Worm (Caenorhabditis elegans) whole organism, dauer: ENCODE measurements around the gene srd-13.

Experiments
- unc-62 ChIP-seq: sonication (generic microtip); optimal IDR thresholded peaks from 2 replicates; lab custom pipeline; 2017; ENCODE audit warnings: missing biosample characterization, missing genetic modification reagents, missing genetic modification characterization

The srd-13 gene

DNA sequence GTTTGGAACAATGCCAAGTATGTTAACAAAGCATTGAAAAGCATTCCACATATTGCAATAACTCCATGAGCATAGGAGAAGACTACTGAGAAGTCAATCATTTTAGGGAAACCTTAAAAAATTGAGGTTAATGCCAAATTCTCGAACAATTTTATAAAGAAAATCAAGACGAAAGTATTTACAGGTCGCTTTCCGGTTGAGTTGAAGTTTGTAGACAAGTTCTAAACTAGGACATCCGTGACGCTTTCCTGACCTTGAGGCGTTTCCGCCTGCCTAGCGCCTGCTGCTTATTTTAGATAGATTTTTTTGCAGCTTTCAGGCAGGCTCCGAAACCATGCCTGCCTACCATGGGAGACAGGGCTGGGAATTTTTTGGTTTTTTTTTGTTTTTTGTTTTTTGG is at the start of gene srd-13:
Gene srd-13, minus strand, starts transcription at position 101 of the 400 bp plus-strand sequence.
- TF ChIP-seq unc-62 (GFP tag; lab: Kevin White, UChicago) = no peak

DNA sequence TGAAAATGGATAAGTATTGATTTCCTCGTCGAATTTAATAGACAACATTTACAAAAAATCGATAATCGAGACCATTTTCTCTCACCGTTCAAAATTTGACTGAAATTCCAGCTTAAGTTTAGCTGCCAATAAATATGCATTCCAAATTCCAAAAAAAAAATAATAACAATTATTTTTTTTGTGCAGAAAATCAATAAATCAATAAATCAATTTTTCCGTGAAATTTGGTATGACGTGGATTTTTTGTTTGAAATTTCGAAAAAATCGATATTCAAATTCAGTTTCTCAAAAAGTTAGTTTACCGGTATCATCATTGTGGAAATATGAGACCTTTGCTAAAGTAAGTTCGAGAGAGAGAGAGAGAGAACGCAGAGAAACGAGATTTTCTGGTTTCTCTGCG is 49.6 kb upstream of the srd-13 start, which contains the start of gene C55C3.3:
Gene C55C3.3, plus strand, starts transcription at position 274 of the 400 bp plus-strand sequence.
- TF ChIP-seq unc-62 (GFP tag; lab: Kevin White, UChicago) = no peak

ce11 chrIV:5682547-5683234 is 47.2 kb upstream of the srd-13 start, which contains the start of the genes C55C3.7 and C55C3.6:
C55C3.7 (minus strand) TSS chrIV:5682647.
C55C3.6 (plus strand) TSS chrIV:5683184.
- no peak for TF ChIP-seq unc-62 (GFP tag; lab: Kevin White, UChicago)

ce11 chrIV:5678044-5678443 is 42.6 kb upstream of the srd-13 start, which contains the start of gene C55C3.4:
C55C3.4 (minus strand) TSS chrIV:5678144.
- no peak for TF ChIP-seq unc-62 (GFP tag; lab: Kevin White, UChicago)

DNA sequence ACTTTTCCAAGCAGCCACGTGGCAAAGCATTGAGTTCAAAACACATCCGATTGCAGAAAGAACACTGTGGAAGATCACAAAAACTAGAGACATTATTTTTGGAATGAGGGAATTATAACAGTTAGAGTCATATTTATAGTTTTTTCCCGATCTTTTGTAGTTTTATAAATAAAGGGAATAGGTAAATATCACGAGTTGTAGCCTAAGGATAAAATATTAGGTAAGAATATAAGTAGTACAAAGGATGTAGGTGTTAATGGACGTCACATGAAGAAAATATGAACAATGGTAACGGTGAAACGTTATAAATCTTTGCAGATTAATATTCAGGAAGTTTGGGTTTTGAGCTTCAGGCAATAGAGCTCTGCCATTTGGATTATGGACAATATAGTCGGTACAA is 39.0 kb upstream of the srd-13 start, which contains the start of gene srd-5:
Gene srd-5, minus strand, starts transcription at position 101 of the 400 bp plus-strand sequence.
- no peak for TF ChIP-seq unc-62 (GFP tag; lab: Kevin White, UChicago)

DNA sequence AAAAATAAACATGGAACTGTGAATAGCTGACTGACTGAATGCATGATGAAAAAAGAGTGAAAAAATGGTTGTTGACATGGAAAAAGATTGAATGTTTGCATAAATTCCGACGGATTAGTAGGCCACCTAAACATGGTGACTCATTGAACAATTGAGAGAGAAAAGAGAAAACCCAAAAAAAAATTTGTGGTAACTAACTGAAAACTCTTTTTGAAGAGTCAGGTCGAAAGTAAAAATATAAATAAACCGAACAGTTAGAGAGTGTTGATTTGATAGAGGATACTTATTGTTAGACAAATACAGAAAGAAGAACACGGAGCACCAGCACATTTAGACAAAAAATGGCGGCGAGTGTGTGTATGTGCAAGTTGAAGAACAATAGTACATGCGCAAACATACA is 35.9 kb upstream of the srd-13 start:
- no peak for TF ChIP-seq unc-62 (GFP tag; lab: Kevin White, UChicago)

ce11 chrIV:5669459-5669858 is 34.0 kb upstream of the srd-13 start, which contains the start of gene T19E7.6:
T19E7.6 (minus strand) TSS chrIV:5669503.
- no peak for TF ChIP-seq unc-62 (GFP tag; lab: Kevin White, UChicago)

DNA sequence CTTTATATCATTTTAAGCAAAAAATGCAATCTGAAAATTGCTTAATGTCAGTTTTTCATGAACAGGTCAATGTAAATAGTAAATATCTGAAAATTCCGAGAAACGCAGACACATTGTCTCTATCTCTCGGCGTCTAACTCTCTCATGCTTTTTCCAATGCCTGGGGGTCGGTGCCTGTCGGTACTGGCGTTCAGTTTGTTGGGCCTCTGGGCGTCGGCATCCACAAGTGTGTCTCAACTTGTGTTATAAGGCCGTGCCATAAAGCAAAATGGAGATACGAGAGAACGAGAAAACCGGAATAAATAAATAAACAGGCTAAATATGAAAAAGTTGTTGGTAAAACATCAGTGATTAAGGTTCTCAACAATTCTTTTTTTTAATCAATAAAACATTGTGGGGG is 31.7 kb upstream of the srd-13 start:
- no peak for TF ChIP-seq unc-62 (GFP tag; lab: Kevin White, UChicago)

DNA sequence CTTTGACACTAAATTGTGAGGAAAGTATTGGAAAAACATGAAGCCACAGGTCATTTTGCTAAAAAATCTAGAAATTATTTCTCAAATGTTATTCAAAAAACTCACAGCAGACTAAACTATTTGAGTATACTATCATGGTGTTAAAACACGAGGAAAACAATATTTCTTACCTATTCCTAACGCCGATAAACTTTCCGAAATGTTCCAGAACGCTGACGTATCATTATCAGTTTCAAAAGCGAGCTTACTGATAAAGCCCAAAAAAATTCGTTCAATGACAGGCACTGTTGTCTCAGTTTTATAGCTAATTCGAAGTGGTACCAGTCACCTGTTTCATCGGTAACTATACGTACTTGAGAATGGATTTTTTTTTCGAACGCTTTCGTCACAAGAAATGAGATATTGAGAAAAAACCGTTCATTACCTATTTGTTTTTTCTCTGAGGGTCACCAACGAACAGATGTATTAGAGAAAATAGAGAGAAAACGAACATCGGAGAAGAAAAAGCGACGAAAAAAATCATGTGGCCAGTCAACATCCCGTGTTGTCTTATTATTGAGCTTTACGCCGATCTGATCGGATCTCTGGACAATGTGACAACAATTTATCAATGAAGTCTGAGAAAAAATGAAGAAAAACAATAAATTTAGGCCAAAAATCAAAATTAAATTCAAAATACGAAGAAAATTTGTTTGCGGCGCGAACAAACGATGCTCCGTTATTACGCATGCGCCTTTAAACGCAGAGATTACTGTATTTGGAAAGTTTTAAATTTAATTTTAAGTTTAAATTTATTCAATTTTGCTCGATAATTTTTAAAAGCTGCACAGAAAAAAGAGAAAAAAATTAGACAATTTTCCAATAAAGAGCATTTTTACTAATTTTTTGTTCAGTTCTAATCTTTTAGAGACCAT is 30.9 kb upstream of the srd-13 start:
- TF ChIP-seq unc-62 (GFP tag; lab: Kevin White, UChicago) = no peak

DNA sequence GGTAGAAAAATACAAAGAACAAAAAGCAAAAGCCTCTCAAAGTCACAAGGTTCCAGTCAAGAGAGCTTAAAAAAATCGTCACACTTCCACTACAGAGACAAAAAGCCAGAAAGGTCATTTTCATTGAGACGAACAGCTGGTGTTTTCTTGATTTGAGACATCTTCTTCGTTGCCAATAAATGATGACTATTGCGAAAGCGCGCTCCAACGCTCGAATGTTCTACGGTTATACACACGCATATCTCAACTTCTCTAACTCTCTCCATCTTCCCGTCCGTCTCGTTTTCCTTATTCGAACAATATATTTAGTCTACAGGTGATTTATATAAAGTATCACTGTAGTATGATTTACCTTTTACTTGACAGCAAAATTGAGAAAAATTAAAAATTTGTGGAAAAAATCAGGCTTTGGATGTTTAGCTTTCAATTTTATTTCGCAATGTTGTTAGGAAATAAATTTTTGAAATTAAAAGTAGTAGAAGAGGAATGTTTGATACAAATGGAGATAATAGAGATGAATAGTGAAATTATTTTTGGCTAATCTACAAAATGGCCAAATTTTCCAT is 30.0 kb upstream of the srd-13 start:
- no peak for TF ChIP-seq unc-62 (GFP tag; lab: Kevin White, UChicago)

DNA sequence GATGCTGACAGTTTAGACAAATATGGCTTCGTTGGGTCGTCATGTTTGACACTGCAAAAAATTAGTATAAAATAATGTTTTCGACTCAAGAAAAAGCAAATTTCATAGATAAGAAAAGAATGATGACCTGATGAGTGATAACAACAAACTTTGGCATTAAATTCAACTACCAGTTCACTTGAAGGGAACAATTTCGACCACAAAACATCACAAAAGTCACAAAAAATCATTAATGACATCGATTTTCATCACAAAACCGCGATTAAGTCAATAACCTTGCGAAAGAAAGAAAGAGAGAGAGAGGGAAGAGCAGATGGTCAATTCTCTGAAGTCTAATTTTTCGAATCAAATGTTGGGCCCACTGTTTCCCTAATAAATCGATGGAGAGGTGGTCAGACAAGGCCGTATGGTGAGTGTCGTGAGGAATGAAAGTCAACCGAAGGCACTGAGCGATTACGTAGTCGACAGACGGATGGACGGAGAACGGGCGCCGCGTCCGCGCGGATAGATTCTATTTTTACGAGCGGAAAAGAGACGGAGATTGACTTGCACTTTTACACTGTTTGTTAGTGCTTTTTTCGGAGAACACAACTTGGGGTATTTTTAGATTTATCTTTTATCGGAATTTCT is 29.0 kb upstream of the srd-13 start, which contains the start of gene bec-1:
Gene bec-1, minus strand, starts transcription at position 51 of the 630 bp plus-strand sequence.
- TF ChIP-seq unc-62 (GFP tag; lab: Kevin White, UChicago) = no peak

ce11 chrIV:5662886-5663285 is 27.4 kb upstream of the srd-13 start:
- no peak for TF ChIP-seq unc-62 (GFP tag; lab: Kevin White, UChicago)

ce11 chrIV:5662073-5662472 is 26.6 kb upstream of the srd-13 start:
- TF ChIP-seq unc-62 (GFP tag; lab: Kevin White, UChicago) = no peak

DNA sequence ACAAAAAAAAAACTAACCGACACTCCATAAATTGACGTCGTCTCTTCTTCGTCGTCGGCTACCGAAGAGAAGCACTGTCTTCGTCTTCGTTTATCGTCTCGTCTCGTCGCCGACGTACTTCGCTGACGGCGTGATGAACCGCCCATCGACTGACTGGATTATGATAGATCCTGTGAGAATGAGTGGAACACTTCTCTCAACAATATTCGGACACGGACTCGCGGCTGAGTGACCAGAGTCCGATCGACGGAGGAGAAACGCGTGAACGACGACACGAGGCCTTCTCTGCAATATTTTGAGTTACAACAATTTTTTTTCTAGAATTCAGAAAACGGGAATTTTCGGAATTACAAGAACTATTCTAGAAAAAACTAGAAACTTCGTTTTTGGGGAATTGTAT is 24.8 kb upstream of the srd-13 start, which contains the start of gene skn-1:
Gene skn-1, minus strand, starts transcription at position 146 of the 400 bp plus-strand sequence.
- TF ChIP-seq unc-62 (GFP tag; lab: Kevin White, UChicago) = no peak

DNA sequence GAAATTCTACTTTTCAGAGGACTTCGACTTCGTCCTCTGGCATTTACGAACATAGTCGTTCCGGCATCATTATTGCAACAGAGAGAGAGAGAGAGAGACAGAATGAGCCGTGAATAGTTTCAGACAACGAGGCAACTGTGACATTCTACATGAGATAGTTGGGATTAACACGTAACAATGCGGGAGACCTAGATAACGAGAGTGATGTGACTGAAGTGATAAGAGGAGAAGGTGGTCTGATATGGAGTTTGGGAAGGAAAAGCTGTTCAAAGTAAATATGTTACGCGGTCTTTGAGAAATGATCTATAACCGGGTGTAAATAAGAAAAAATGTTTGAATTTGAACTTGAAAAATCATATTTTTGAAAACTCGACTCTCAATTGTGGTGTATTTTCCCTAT is 24.0 kb upstream of the srd-13 start:
- no peak for TF ChIP-seq unc-62 (GFP tag; lab: Kevin White, UChicago)
